Fruit fly (Drosophila melanogaster): ENCODE data around the gene CG1265.

Gene CG1265

DNA sequence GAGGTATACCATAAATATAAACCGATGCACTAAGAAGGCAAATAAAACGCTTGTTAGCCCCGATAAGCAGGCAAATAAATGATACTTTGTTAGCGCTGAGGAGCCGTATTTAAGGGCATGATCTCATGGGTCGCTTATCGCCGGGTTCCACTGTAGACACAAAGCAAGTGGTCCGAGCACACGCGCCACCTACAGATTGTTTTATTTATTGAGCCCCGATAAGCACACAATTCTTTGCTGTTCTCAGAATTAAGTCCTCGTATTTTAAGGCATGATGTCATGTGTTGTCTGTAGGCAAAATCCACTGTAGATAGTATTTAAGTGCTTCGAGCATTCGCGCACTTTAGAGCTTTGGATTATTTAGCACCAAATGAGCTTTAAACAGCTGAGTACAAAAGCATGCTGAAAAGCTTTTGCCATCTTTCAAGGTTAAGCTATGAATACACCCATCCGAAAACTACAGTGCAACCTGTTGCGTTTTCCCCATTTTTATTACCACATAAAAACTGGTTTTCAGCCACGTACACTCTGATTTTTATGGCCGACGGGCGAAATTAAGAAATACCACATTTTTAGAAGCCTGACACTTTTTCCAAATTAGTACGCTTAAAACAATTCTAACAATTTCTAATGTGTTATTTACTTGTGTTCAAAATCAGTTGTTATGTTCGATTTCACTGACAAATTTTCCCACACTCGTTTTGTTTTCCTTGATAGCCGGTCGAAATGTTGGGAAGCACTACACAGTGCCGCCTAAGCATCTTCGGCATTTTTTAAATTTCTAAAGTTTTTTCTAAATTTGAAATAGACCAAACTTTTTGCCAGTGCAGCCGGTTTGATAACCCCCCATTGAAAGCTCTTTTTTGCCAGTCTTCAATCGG is 14.9 kb upstream of the CG1265 start, which contains the start of gene Sqor (continued):
- TF ChIP-seq CG7271 (tag; optimal IDR thresholded peaks at IDR 0.05) = no peak
- peak; percentile 85 for TF ChIP-seq so (GFP tag; IDR thresholded peaks at IDR 0.05)
- TF ChIP-seq NC2α (GFP tag; optimal IDR thresholded peaks at IDR 0.05) = peak; percentile 52
- TF ChIP-seq B-H2 (GFP tag; optimal IDR thresholded peaks at IDR 0.05) = peak; percentile 78
- TF ChIP-seq luna (GFP tag; optimal IDR thresholded peaks at IDR 0.05) = peak; percentile 72
- peak; percentile 76; the same call in 2 of the 3 replicates for TF ChIP-seq ase (GFP tag; IDR thresholded peaks at IDR 0.05)
- peak; percentile 27 for TF ChIP-seq CG12236 (GFP tag; optimal IDR thresholded peaks at IDR 0.05)
- TF ChIP-seq CG13424 (tag; optimal IDR thresholded peaks at IDR 0.05) = peak; percentile 92
- TF ChIP-seq sima (GFP tag; optimal IDR thresholded peaks at IDR 0.05) = peak; percentile 53
- peak; percentile 91 for TF ChIP-seq CG12659 (GFP tag; optimal IDR thresholded peaks at IDR 0.05)
- TF ChIP-seq CG7357 (GFP tag; IDR thresholded peaks at IDR 0.05) = peak; percentile 75
- no peak for TF ChIP-seq tio (GFP tag; optimal IDR thresholded peaks at IDR 0.05)
- no peak for TF ChIP-seq pan (optimal IDR thresholded peaks at IDR 0.05)
- peak in 1 of 2 experiments; percentile 82 for TF ChIP-seq pan (GFP tag; optimal IDR thresholded peaks at IDR 0.05 in 1 of 2, IDR thresholded peaks at IDR 0.05 in 1 of 2)
- peak; percentile 53; the same call in 1 of the 2 replicates for TF ChIP-seq MBD-R2 (GFP tag; IDR thresholded peaks at IDR 0.05)
- peak; percentile 85 for TF ChIP-seq org-1 (GFP tag; optimal IDR thresholded peaks at IDR 0.05)
- peak; percentile 54 for TF ChIP-seq ap (GFP tag; IDR thresholded peaks at IDR 0.05)
- peak; percentile 66 for TF ChIP-seq CG8089 (GFP tag; optimal IDR thresholded peaks at IDR 0.05)
- peak; percentile 31 for TF ChIP-seq CG2875 (GFP tag; optimal IDR thresholded peaks at IDR 0.05)
- TF ChIP-seq CG32767 (GFP tag; IDR thresholded peaks at IDR 0.05) = peak; percentile 76
- TF ChIP-seq D19A (tag; optimal IDR thresholded peaks at IDR 0.05) = peak; percentile 64
- TF ChIP-seq chn (GFP tag; optimal IDR thresholded peaks at IDR 0.05) = peak; percentile 81
- peak; percentile 92 for TF ChIP-seq CG15269 (tag; optimal IDR thresholded peaks at IDR 0.05)
- peak; percentile 98 for TF ChIP-seq ftz-f1 (GFP tag; optimal IDR thresholded peaks at IDR 0.05)
- peak; percentile 82 for TF ChIP-seq CG10366 (GFP tag; IDR thresholded peaks at IDR 0.05)
- TF ChIP-seq CG14860 (GFP tag; IDR thresholded peaks at IDR 0.05; ENCODE audit: partially characterized antibody) = no peak
- no peak for TF ChIP-seq mirr (GFP tag; optimal IDR thresholded peaks at IDR 0.05)
- no peak for TF ChIP-seq pita (GFP tag; optimal IDR thresholded peaks at IDR 0.05)
- no peak for TF ChIP-seq fd64A (GFP tag; optimal IDR thresholded peaks at IDR 0.05)
- TF ChIP-seq YL-1 (GFP tag; optimal IDR thresholded peaks at IDR 0.05) = peak; percentile 71
- no peak for TF ChIP-seq yki (optimal IDR thresholded peaks at IDR 0.05)
- TF ChIP-seq CG8478 (optimal IDR thresholded peaks at IDR 0.05) = no peak
- peak; percentile 65 for TF ChIP-seq CG12744 (GFP tag; optimal IDR thresholded peaks at IDR 0.05)
- TF ChIP-seq TFAM (GFP tag; optimal IDR thresholded peaks at IDR 0.05) = no peak
- TF ChIP-seq CG8944 (GFP tag; optimal IDR thresholded peaks at IDR 0.05) = peak; percentile 81
- peak; percentile 87 for TF ChIP-seq HLH54F (GFP tag; optimal IDR thresholded peaks at IDR 0.05)
- peak; percentile 75 for TF ChIP-seq Nf-YA (GFP tag; IDR thresholded peaks at IDR 0.05)
- TF ChIP-seq ttk (GFP tag; IDR thresholded peaks at IDR 0.05) = peak; percentile 65
- peak; percentile 94 for TF ChIP-seq sens (GFP tag)
- no peak for TF ChIP-seq bbx (GFP tag; IDR thresholded peaks at IDR 0.05; ENCODE audit: partially characterized antibody)
- peak; percentile 82 for TF ChIP-seq CG3847 (GFP tag; IDR thresholded peaks at IDR 0.05)
- peak; percentile 85 for TF ChIP-seq CHES-1-like (GFP tag; optimal IDR thresholded peaks at IDR 0.05)
- TF ChIP-seq tin (GFP tag; optimal IDR thresholded peaks at IDR 0.05) = peak; percentile 54
- TF ChIP-seq jumu (GFP tag; optimal IDR thresholded peaks at IDR 0.05) = peak; percentile 82
- TF ChIP-seq schlank (tag; optimal IDR thresholded peaks at IDR 0.05) = peak; percentile 76
- peak in 1 of 2 experiments; percentile 21 for TF ChIP-seq insv (GFP tag; optimal IDR thresholded peaks at IDR 0.05)
- peak; percentile 81 for TF ChIP-seq CG4854 (GFP tag; optimal IDR thresholded peaks at IDR 0.05)
- TF ChIP-seq gfzf (GFP tag; optimal IDR thresholded peaks at IDR 0.05) = peak; percentile 31
- peak; percentile 88 for TF ChIP-seq Xbp1 (GFP tag; optimal IDR thresholded peaks at IDR 0.05)
- TF ChIP-seq CG17612 (GFP tag; IDR thresholded peaks at IDR 0.05) = peak; percentile 24; the same call in 1 of the 2 replicates
- no peak for TF ChIP-seq fru (optimal IDR thresholded peaks at IDR 0.05)
